Worm (Caenorhabditis elegans) whole organism, L1 larva: ENCODE data around the gene C01F1.5.

Experiments used
- C04F5.9 ChIP-seq: sonication (generic microtip); optimal IDR thresholded peaks from 2 replicates; lab custom pipeline; 2016; ENCODE audit warnings: missing genetic modification characterization, missing compliant biosample characterization
- F16B12.6 ChIP-seq: fragments of 150-350 bp; optimal IDR thresholded peaks from 2 replicates; lab custom pipeline; 2014; ENCODE audit warnings: missing biosample characterization, missing genetic modification characterization
- Y116A8C.19 ChIP-seq: sonication (generic microtip); optimal IDR thresholded peaks from 2 replicates; lab custom pipeline; 2016; ENCODE audit warnings: missing compliant biosample characterization, missing genetic modification characterization, borderline replicate concordance
- aha-1 ChIP-seq: fragments of 150-350 bp; optimal IDR thresholded peaks from 2 replicates; lab custom pipeline; 2014; ENCODE audit warnings: missing biosample characterization, missing genetic modification characterization
- ama-1 ChIP-seq: fragments of 150-350 bp; optimal IDR thresholded peaks from 2 replicates; lab custom pipeline; 2014
- blmp-1 ChIP-seq: fragments of 150-350 bp; optimal IDR thresholded peaks from 2 replicates; lab custom pipeline; 2014; ENCODE audit warnings: missing biosample characterization, missing genetic modification characterization
- ceh-63 ChIP-seq: fragments of 200-800 bp; sonication (Bioruptor generic); optimal IDR thresholded peaks from 2 replicates; lab custom pipeline; 2018; ENCODE audit warnings: mild to moderate bottlenecking, missing genetic modification characterization, missing compliant biosample characterization
- ceh-88 ChIP-seq: fragments of 200-800 bp; sonication (Bioruptor generic); IDR thresholded peaks from 2 replicates; pipeline ENCODE4 v1.3.6; 2022; ENCODE audit warnings: missing genetic modification characterization, missing compliant biosample characterization
- ceh-90 ChIP-seq: sonication (generic microtip); optimal IDR thresholded peaks from 2 replicates; lab custom pipeline; 2016; ENCODE audit warnings: missing genetic modification characterization, missing compliant biosample characterization
- ces-1 ChIP-seq: fragments of 150-350 bp; optimal IDR thresholded peaks from 2 replicates; lab custom pipeline; 2014; ENCODE audit warnings: missing biosample characterization, missing genetic modification reagents, missing genetic modification characterization
- dpl-1 ChIP-seq, 3 experiments: fragments of 150-350 bp in 2 of 3; sonication (generic microtip) in 1 of 3; optimal IDR thresholded peaks; 2 replicates each; lab custom pipeline; 2014 to 2017; ENCODE audit warnings: missing biosample characterization in 3 of 3, missing genetic modification characterization in 3 of 3, missing genetic modification reagents in 3 of 3
- dsc-1 ChIP-seq: sonication (generic microtip); optimal IDR thresholded peaks from 2 replicates; lab custom pipeline; 2016; ENCODE audit warnings: mild to moderate bottlenecking, missing genetic modification characterization, missing compliant biosample characterization
- efl-3 ChIP-seq: fragments of 200-800 bp; sonication (Bioruptor generic); optimal IDR thresholded peaks from 2 replicates; lab custom pipeline; 2018; ENCODE audit warnings: mild to moderate bottlenecking, missing genetic modification characterization, missing compliant biosample characterization
- egl-13 ChIP-seq: sonication (generic microtip); optimal IDR thresholded peaks from 2 replicates; lab custom pipeline; 2016; ENCODE audit warnings: missing genotype, missing genetic modification reagents, missing genetic modification characterization, missing compliant biosample characterization
- egl-27 ChIP-seq, 2 experiments: fragments of 150-350 bp in 1 of 2; sonication (generic microtip); optimal IDR thresholded peaks; 3 replicates each; lab custom pipeline; 2017 to 2018; ENCODE audit warnings: missing biosample characterization in 2 of 2, missing genetic modification characterization in 2 of 2, missing genetic modification reagents in 2 of 2
- fkh-10 ChIP-seq: sonication (generic microtip); optimal IDR thresholded peaks from 2 replicates; lab custom pipeline; 2017; ENCODE audit warnings: missing biosample characterization, missing genetic modification reagents, missing genetic modification characterization
- fkh-4 ChIP-seq: sonication (generic microtip); optimal IDR thresholded peaks from 2 replicates; lab custom pipeline; 2016; ENCODE audit warnings: missing compliant biosample characterization, missing genetic modification characterization, borderline replicate concordance
- fkh-8 ChIP-seq: sonication (generic microtip); optimal IDR thresholded peaks from 2 replicates; lab custom pipeline; 2016; ENCODE audit warnings: mild to moderate bottlenecking, missing genetic modification characterization, missing compliant biosample characterization
- hlh-17 ChIP-seq: fragments of 200-800 bp; sonication (Bioruptor generic); optimal IDR thresholded peaks from 2 replicates; lab custom pipeline; 2018; ENCODE audit warnings: missing genetic modification characterization, mild to moderate bottlenecking, missing compliant biosample characterization, moderate library complexity, borderline replicate concordance
- irx-1 ChIP-seq: sonication (generic microtip); optimal IDR thresholded peaks from 2 replicates; lab custom pipeline; 2016; ENCODE audit warnings: missing genetic modification characterization, missing compliant biosample characterization
- isw-1 ChIP-seq: fragments of 200-800 bp; sonication (Bioruptor generic); IDR thresholded peaks from 2 replicates; pipeline ENCODE4 v1.3.6; 2022; ENCODE audit warnings: missing genetic modification characterization, missing compliant biosample characterization
- jun-1 ChIP-seq: fragments of 150-350 bp; optimal IDR thresholded peaks from 2 replicates; lab custom pipeline; 2014; ENCODE audit warnings: missing biosample characterization, missing genetic modification reagents, missing genetic modification characterization
- lin-13 ChIP-seq: fragments of 150-350 bp; optimal IDR thresholded peaks from 2 replicates; lab custom pipeline; 2014; ENCODE audit warnings: missing biosample characterization, missing genetic modification reagents, missing genetic modification characterization
- lin-14 ChIP-seq: fragments of 200-800 bp; sonication (Bioruptor generic); optimal IDR thresholded peaks from 2 replicates; lab custom pipeline; 2018; ENCODE audit warnings: mild to moderate bottlenecking, missing genetic modification characterization, moderate library complexity, missing compliant biosample characterization
- lin-15B ChIP-seq: fragments of 150-350 bp; sonication (generic microtip); optimal IDR thresholded peaks from 3 replicates; lab custom pipeline; 2014; ENCODE audit warnings: missing biosample characterization, missing genetic modification characterization
- lin-35 ChIP-seq, 2 experiments: fragments of 150-350 bp; optimal IDR thresholded peaks; 2 replicates each; lab custom pipeline; 2014; ENCODE audit warnings: missing biosample characterization in 2 of 2, missing genetic modification characterization in 2 of 2, missing genetic modification reagents in 2 of 2
- lin-39 ChIP-seq: fragments of 150-350 bp; optimal IDR thresholded peaks from 2 replicates; lab custom pipeline; 2014; ENCODE audit warnings: missing biosample characterization, missing genetic modification reagents, missing genetic modification characterization
- mab-9 ChIP-seq: fragments of 200-800 bp; sonication (Bioruptor generic); IDR thresholded peaks from 2 replicates; pipeline ENCODE4 v1.3.6; 2022; ENCODE audit warnings: missing genetic modification reagents, missing genetic modification characterization, missing compliant biosample characterization
- mdl-1 ChIP-seq, 2 experiments: fragments of 150-350 bp; optimal IDR thresholded peaks; 2 replicates each; lab custom pipeline; 2014 to 2017; ENCODE audit warnings: missing biosample characterization in 2 of 2, missing genetic modification characterization in 2 of 2, inconsistent platforms in 1 of 2
- mef-2 ChIP-seq: fragments of 150-350 bp; optimal IDR thresholded peaks from 2 replicates; lab custom pipeline; 2014; ENCODE audit warnings: missing biosample characterization, missing genetic modification characterization
- nhr-11 ChIP-seq: fragments of 150-350 bp; optimal IDR thresholded peaks from 2 replicates; lab custom pipeline; 2014; ENCODE audit warnings: missing biosample characterization, missing genetic modification characterization
- nhr-12 ChIP-seq: sonication (generic microtip); optimal IDR thresholded peaks from 2 replicates; lab custom pipeline; 2017; ENCODE audit warnings: missing biosample characterization, missing genetic modification characterization
- nhr-19 ChIP-seq: fragments of 200-800 bp; sonication (Bioruptor generic); conservative IDR thresholded peaks from 2 replicates; pipeline ENCODE4 v1.3.6; 2022; ENCODE audit warnings: missing genetic modification characterization, missing compliant biosample characterization
- nhr-20 ChIP-seq: sonication (generic microtip); optimal IDR thresholded peaks from 2 replicates; lab custom pipeline; 2016; ENCODE audit warnings: mild to moderate bottlenecking, missing genetic modification characterization, missing compliant biosample characterization
- nhr-237 ChIP-seq: fragments of 150-350 bp; optimal IDR thresholded peaks from 2 replicates; lab custom pipeline; 2014; ENCODE audit warnings: missing biosample characterization, missing genetic modification characterization
- nhr-28 ChIP-seq: fragments of 150-350 bp; optimal IDR thresholded peaks from 2 replicates; lab custom pipeline; 2014; ENCODE audit warnings: missing biosample characterization, missing genetic modification characterization
- nhr-71 ChIP-seq: sonication (generic microtip); optimal IDR thresholded peaks from 2 replicates; lab custom pipeline; 2016; ENCODE audit warnings: mild to moderate bottlenecking, missing genetic modification characterization, moderate library complexity, missing compliant biosample characterization
- nhr-76 ChIP-seq: sonication (generic microtip); optimal IDR thresholded peaks from 2 replicates; lab custom pipeline; 2017; ENCODE audit warnings: missing biosample characterization, missing genetic modification characterization
- nhr-90 ChIP-seq: sonication (generic microtip); optimal IDR thresholded peaks from 2 replicates; lab custom pipeline; 2016; ENCODE audit warnings: mild to moderate bottlenecking, missing genetic modification characterization, missing compliant biosample characterization; ENCODE audit not compliant: poor library complexity
- pax-3 ChIP-seq: fragments of 200-800 bp; sonication (Bioruptor generic); optimal IDR thresholded peaks from 2 replicates; lab custom pipeline; 2018; ENCODE audit warnings: mild to moderate bottlenecking, missing genetic modification characterization, moderate library complexity, missing compliant biosample characterization
- pqm-1 ChIP-seq: sonication (generic microtip); optimal IDR thresholded peaks from 3 replicates; lab custom pipeline; 2017; ENCODE audit warnings: missing biosample characterization, missing genetic modification characterization
- skn-1 ChIP-seq: fragments of 150-350 bp; optimal IDR thresholded peaks from 2 replicates; lab custom pipeline; 2014; ENCODE audit warnings: missing biosample characterization, missing genetic modification characterization
- snu-23 ChIP-seq: sonication (generic microtip); optimal IDR thresholded peaks from 2 replicates; lab custom pipeline; 2016; ENCODE audit warnings: missing genetic modification characterization, missing compliant biosample characterization
- sox-4 ChIP-seq: sonication (generic microtip); optimal IDR thresholded peaks from 2 replicates; lab custom pipeline; 2016; ENCODE audit warnings: missing genetic modification characterization, missing compliant biosample characterization
- sptf-1 ChIP-seq: fragments of 150-350 bp; optimal IDR thresholded peaks from 2 replicates; lab custom pipeline; 2014; ENCODE audit warnings: missing biosample characterization, missing genetic modification characterization
- sup-37 ChIP-seq: fragments of 200-800 bp; sonication (Bioruptor generic); optimal IDR thresholded peaks from 2 replicates; lab custom pipeline; 2018; ENCODE audit warnings: mild to moderate bottlenecking, missing genetic modification characterization, missing compliant biosample characterization
- tlp-1 ChIP-seq: fragments of 150-350 bp; optimal IDR thresholded peaks from 2 replicates; lab custom pipeline; 2014; ENCODE audit warnings: missing biosample characterization, missing genetic modification characterization
- unc-130 ChIP-seq: fragments of 150-350 bp; optimal IDR thresholded peaks from 2 replicates; lab custom pipeline; 2017; ENCODE audit warnings: missing biosample characterization, missing genetic modification characterization, inconsistent platforms
- unc-30 ChIP-seq: sonication (generic microtip); optimal IDR thresholded peaks from 2 replicates; lab custom pipeline; 2017; ENCODE audit warnings: missing biosample characterization, missing genetic modification characterization
- unc-86 ChIP-seq: sonication (generic microtip); optimal IDR thresholded peaks from 2 replicates; lab custom pipeline; 2016; ENCODE audit warnings: missing genetic modification characterization, missing compliant biosample characterization
- vab-15 ChIP-seq: sonication (generic microtip); optimal IDR thresholded peaks from 2 replicates; lab custom pipeline; 2017; ENCODE audit warnings: missing genotype, mild to moderate bottlenecking, missing genetic modification characterization, missing compliant biosample characterization
- zag-1 ChIP-seq: fragments of 150-350 bp; optimal IDR thresholded peaks from 2 replicates; lab custom pipeline; 2014; ENCODE audit warnings: missing biosample characterization, missing genetic modification characterization
- zip-4 ChIP-seq: fragments of 200-800 bp; sonication (Bioruptor generic); optimal IDR thresholded peaks from 2 replicates; lab custom pipeline; 2018; ENCODE audit warnings: mild to moderate bottlenecking, missing genetic modification characterization, moderate library complexity, missing compliant biosample characterization
- ztf-4 ChIP-seq: fragments of 150-350 bp; optimal IDR thresholded peaks from 2 replicates; lab custom pipeline; 2014; ENCODE audit warnings: missing biosample characterization, missing genetic modification characterization

Gene C01F1.5

ce11 chrII:4237701-4238214 is 43.9 kb downstream of the C01F1.5 start, which contains the start of the genes fbxc-44 and C16A11.2 (continued):
- TF ChIP-seq nhr-71: no peak
- no peak for TF ChIP-seq mdl-1 (tag; optimal IDR thresholded peaks at IDR 0.05; lab: Kevin White, UChicago)
- no peak for TF ChIP-seq sup-37 (GFP tag; lab: Kevin White, UChicago)
- TF ChIP-seq aha-1: no peak
- TF ChIP-seq pqm-1 (tag; lab: Kevin White, UChicago): no peak
- no peak for TF ChIP-seq isw-1 (GFP tag; lab: Robert Waterston, UW)
- TF ChIP-seq irx-1 (tag; lab: Kevin White, UChicago): no peak
- TF ChIP-seq ceh-63 (GFP tag; lab: Kevin White, UChicago): no peak
- peak; percentile 55 for TF ChIP-seq unc-130 (tag; lab: Kevin White, UChicago)
- peak; percentile 9 to 25 (median 18) for TF ChIP-seq dpl-1 (GFP tag; optimal IDR thresholded peaks at IDR 0.05; lab: Kevin White, UChicago)
- no peak; the same call in 1 of the 2 replicates for TF ChIP-seq nhr-19 (GFP tag; lab: Robert Waterston, UW)
- TF ChIP-seq nhr-90: peak; percentile 46
- no peak for TF ChIP-seq nhr-12 (tag; lab: Kevin White, UChicago)
- no peak for TF ChIP-seq pax-3 (tag; lab: Kevin White, UChicago)
- no peak for TF ChIP-seq fkh-8
- TF ChIP-seq lin-35 (GFP tag; optimal IDR thresholded peaks at IDR 0.05; lab: Kevin White, UChicago): peak in 1 of 2 experiments; percentile 39
- TF ChIP-seq C04F5.9: no peak
- TF ChIP-seq snu-23: peak; percentile 56
- peak; percentile 34 for TF ChIP-seq nhr-20 (tag; lab: Kevin White, UChicago)
- no peak for TF ChIP-seq unc-30 (tag; lab: Kevin White, UChicago)
- no peak for TF ChIP-seq jun-1
- no peak for TF ChIP-seq fkh-4 (tag; lab: Kevin White, UChicago)
- TF ChIP-seq fkh-10 (GFP tag; lab: Kevin White, UChicago): no peak
- TF ChIP-seq nhr-237 (tag; lab: Kevin White, UChicago): no peak
- no peak for TF ChIP-seq nhr-76 (tag; lab: Kevin White, UChicago)
- TF ChIP-seq skn-1 (tag; lab: Kevin White, UChicago): peak; percentile 31
- no peak for TF ChIP-seq mab-9
- TF ChIP-seq ces-1 (GFP tag; lab: Kevin White, UChicago): no peak
- TF ChIP-seq lin-15B (tag; lab: Kevin White, UChicago): no peak
- no peak for TF ChIP-seq egl-27 (tag; optimal IDR thresholded peaks at IDR 0.05; lab: Kevin White, UChicago)
- peak; percentile 32 for TF ChIP-seq F16B12.6 (tag; lab: Kevin White, UChicago)
- TF ChIP-seq efl-3 (GFP tag; lab: Kevin White, UChicago): no peak
- TF ChIP-seq ama-1 (lab: Kevin White, UChicago): no peak
- peak; percentile 30 for TF ChIP-seq egl-13
- no peak for TF ChIP-seq lin-39 (tag; lab: Kevin White, UChicago)
- TF ChIP-seq dsc-1 (tag; lab: Kevin White, UChicago): no peak
- TF ChIP-seq nhr-11: no peak
- TF ChIP-seq zag-1 (tag; lab: Kevin White, UChicago): no peak
- TF ChIP-seq blmp-1 (tag; lab: Kevin White, UChicago): no peak
- no peak for TF ChIP-seq ztf-4 (tag; lab: Kevin White, UChicago)
- TF ChIP-seq hlh-17: no peak
- no peak for TF ChIP-seq tlp-1 (tag; lab: Kevin White, UChicago)
- TF ChIP-seq lin-13: no peak
- no peak for TF ChIP-seq nhr-28 (tag; lab: Kevin White, UChicago)
- no peak for TF ChIP-seq lin-14 (GFP tag; lab: Kevin White, UChicago)
- TF ChIP-seq sptf-1 (tag; lab: Kevin White, UChicago): no peak
- no peak for TF ChIP-seq zip-4
- TF ChIP-seq ceh-90 (tag; lab: Kevin White, UChicago): no peak
- TF ChIP-seq Y116A8C.19 (tag; lab: Kevin White, UChicago): no peak
- no peak for TF ChIP-seq mef-2 (tag; lab: Kevin White, UChicago)
- no peak for TF ChIP-seq vab-15 (tag; lab: Kevin White, UChicago)
- no peak for TF ChIP-seq unc-86 (tag; lab: Kevin White, UChicago)
- TF ChIP-seq ceh-88 (GFP tag; lab: Robert Waterston, UW): no peak
- no peak for TF ChIP-seq sox-4 (tag; lab: Kevin White, UChicago)
